Fruit fly (Drosophila melanogaster) whole organism, embryonic: ENCODE results near the gene CG32102.
A peak's percentile ranks its signal among the peaks of the same experiment; 100 is the strongest.

ENCODE experiments used
- Adf1 ChIP-seq: fragments of 200-800 bp; sonication (Bioruptor generic); IDR thresholded peaks from 2 replicates; pipeline ENCODE4 v1.3.6; 2022; ENCODE audit warnings: missing biosample characterization, missing genetic modification characterization
- Atf6 ChIP-seq: fragments of 200-800 bp; sonication (Bioruptor generic); IDR thresholded peaks from 2 replicates; pipeline ENCODE4 v1.3.6; 2022; ENCODE audit warnings: missing biosample characterization, missing genetic modification characterization
- Bgb ChIP-seq: fragments of 200-800 bp; sonication (Bioruptor generic); IDR thresholded peaks from 2 replicates; pipeline ENCODE4 v1.3.6; 2022; ENCODE audit warnings: missing biosample characterization, missing genetic modification characterization; ENCODE audit not compliant: partially characterized antibody
- CG10543 ChIP-seq: fragments of 200-800 bp; sonication (Bioruptor generic); optimal IDR thresholded peaks from 3 replicates; lab custom pipeline; 2017; ENCODE audit warnings: missing biosample characterization, mild to moderate bottlenecking, missing genetic modification characterization, moderate library complexity
- CG12391 ChIP-seq: fragments of 200-800 bp; sonication (Bioruptor generic); optimal IDR thresholded peaks from 3 replicates; lab custom pipeline; 2018; ENCODE audit warnings: missing biosample characterization, mild to moderate bottlenecking, missing genetic modification characterization, moderate library complexity
- CG12942 ChIP-seq: fragments of 200-800 bp; sonication (Bioruptor generic); optimal IDR thresholded peaks from 3 replicates; lab custom pipeline; 2016; ENCODE audit warnings: missing biosample characterization, missing genetic modification characterization
- CG14441 ChIP-seq: fragments of 200-800 bp; sonication (Bioruptor generic); IDR thresholded peaks from 2 replicates; pipeline ENCODE4 v1.3.6; 2022; ENCODE audit warnings: missing biosample characterization, missing genetic modification characterization
- CG14710 ChIP-seq: fragments of 200-800 bp; sonication (Bioruptor generic); optimal IDR thresholded peaks from 3 replicates; lab custom pipeline; 2019; ENCODE audit warnings: missing biosample characterization, mild to moderate bottlenecking, missing genetic modification characterization, moderate library complexity
- CG14965 ChIP-seq: fragments of 200-800 bp; sonication (Bioruptor generic); optimal IDR thresholded peaks from 2 replicates; lab custom pipeline; 2016; ENCODE audit warnings: missing biosample characterization, missing genetic modification characterization, borderline replicate concordance
- CG1529 ChIP-seq: fragments of 200-800 bp; sonication (Bioruptor generic); optimal IDR thresholded peaks from 3 replicates; lab custom pipeline; 2018; ENCODE audit warnings: missing biosample characterization, missing genetic modification characterization
- CG15601 ChIP-seq: fragments of 200-800 bp; sonication (Bioruptor generic); optimal IDR thresholded peaks from 3 replicates; lab custom pipeline; 2019; ENCODE audit warnings: missing biosample characterization, mild to moderate bottlenecking, missing genetic modification characterization, moderate library complexity
- CG17359 ChIP-seq: fragments of 200-800 bp; sonication (Bioruptor generic); optimal IDR thresholded peaks from 3 replicates; lab custom pipeline; 2018; ENCODE audit warnings: missing biosample characterization, mild to moderate bottlenecking, missing genetic modification characterization, moderate library complexity
- CG2120 ChIP-seq: fragments of 200-800 bp; sonication (Bioruptor generic); optimal IDR thresholded peaks from 3 replicates; lab custom pipeline; 2016; ENCODE audit warnings: missing biosample characterization, missing genetic modification characterization
- CG2199 ChIP-seq: fragments of 200-800 bp; sonication (Bioruptor generic); IDR thresholded peaks from 3 replicates; pipeline ENCODE4 v1.3.6; 2022; ENCODE audit warnings: missing biosample characterization, missing genetic modification characterization
- CG2889 ChIP-seq: fragments of 200-800 bp; sonication (Bioruptor generic); IDR thresholded peaks from 3 replicates; pipeline ENCODE4 v1.3.6; 2022; ENCODE audit warnings: missing biosample characterization, missing genetic modification characterization
- CG32767 ChIP-seq: fragments of 200-800 bp; sonication (Bioruptor generic); IDR thresholded peaks from 2 replicates; pipeline ENCODE4 v1.3.6; 2022; ENCODE audit warnings: missing biosample characterization, missing genetic modification characterization
- CG33213 ChIP-seq: fragments of 200-800 bp; sonication (Bioruptor generic); optimal IDR thresholded peaks from 3 replicates; lab custom pipeline; 2016; ENCODE audit warnings: missing biosample characterization, missing genetic modification characterization
- CG34422 ChIP-seq: fragments of 200-800 bp; sonication (Bioruptor generic); IDR thresholded peaks from 3 replicates; pipeline ENCODE4 v1.3.6; 2022; ENCODE audit warnings: missing biosample characterization, missing genetic modification characterization
- CG4617 ChIP-seq: fragments of 200-800 bp; sonication (Bioruptor generic); optimal IDR thresholded peaks from 3 replicates; lab custom pipeline; 2016; ENCODE audit warnings: missing biosample characterization, missing genetic modification characterization, borderline replicate concordance
- CG8388 ChIP-seq: fragments of 200-800 bp; sonication (Bioruptor generic); optimal IDR thresholded peaks from 2 replicates; lab custom pipeline; 2019; ENCODE audit warnings: missing biosample characterization, mild to moderate bottlenecking, missing genetic modification characterization, moderate library complexity
- CG9727 ChIP-seq: fragments of 200-800 bp; sonication (Bioruptor generic); optimal IDR thresholded peaks from 3 replicates; lab custom pipeline; 2017; ENCODE audit warnings: missing biosample characterization, mild to moderate bottlenecking, missing genetic modification characterization
- Dip2 ChIP-seq: fragments of 200-800 bp; sonication (Bioruptor generic); IDR thresholded peaks from 2 replicates; pipeline ENCODE4 v1.3.6; 2022; ENCODE audit warnings: missing biosample characterization, missing genetic modification characterization
- HLH4C ChIP-seq: fragments of 200-800 bp; sonication (Bioruptor generic); IDR thresholded peaks from 3 replicates; pipeline ENCODE4 v1.3.6; 2022; ENCODE audit warnings: missing biosample characterization, missing genetic modification characterization; ENCODE audit not compliant: partially characterized antibody
- Hr3 ChIP-seq: fragments of 200-800 bp; sonication (Bioruptor generic); optimal IDR thresholded peaks from 3 replicates; lab custom pipeline; 2016; ENCODE audit warnings: missing biosample characterization, missing genetic modification characterization
- Hr51 ChIP-seq, 2 experiments: fragments of 200-800 bp; sonication (Bioruptor generic); optimal IDR thresholded peaks; 2 replicates in 1 of 2; 3 replicates in 1 of 2; lab custom pipeline; 2016 to 2018; ENCODE audit warnings: missing biosample characterization in 2 of 2, missing genetic modification characterization in 2 of 2, mild to moderate bottlenecking in 1 of 2, moderate library complexity in 1 of 2
- Meics ChIP-seq: fragments of 200-800 bp; sonication (Bioruptor generic); optimal IDR thresholded peaks from 2 replicates; lab custom pipeline; 2017; ENCODE audit warnings: missing biosample characterization, mild to moderate bottlenecking, missing genetic modification characterization
- Mrtf ChIP-seq: fragments of 200-800 bp; sonication (Bioruptor generic); IDR thresholded peaks from 3 replicates; pipeline ENCODE4 v1.3.6; 2022; ENCODE audit warnings: missing biosample characterization, missing genetic modification characterization
- Rfx ChIP-seq: fragments of 200-800 bp; sonication (Bioruptor generic); IDR thresholded peaks from 2 replicates; pipeline ENCODE4 v1.3.6; 2022; ENCODE audit warnings: missing biosample characterization, missing genetic modification characterization
- Tbp ChIP-seq: fragments of >200 bp; optimal IDR thresholded peaks from 2 replicates; lab custom pipeline; 2018; ENCODE audit warnings: missing biosample characterization, missing genetic modification characterization
- Xbp1 ChIP-seq: fragments of 200-800 bp; sonication (Bioruptor generic); optimal IDR thresholded peaks from 3 replicates; lab custom pipeline; 2016; ENCODE audit warnings: missing biosample characterization, mild to moderate bottlenecking, missing genetic modification characterization
- Xrp1 ChIP-seq: fragments of 200-800 bp; sonication (Bioruptor generic); IDR thresholded peaks from 2 replicates; pipeline ENCODE4 v1.3.6; 2022; ENCODE audit warnings: missing biosample characterization, missing genetic modification characterization
- ase ChIP-seq: fragments of 200-800 bp; sonication (Bioruptor generic); IDR thresholded peaks from 3 replicates; pipeline ENCODE4 v1.3.6; 2022; ENCODE audit warnings: missing biosample characterization, missing genetic modification characterization
- bab2 ChIP-seq: fragments of 200-800 bp; sonication (Bioruptor generic); optimal IDR thresholded peaks from 2 replicates; lab custom pipeline; 2016; ENCODE audit warnings: missing biosample characterization, missing genetic modification characterization
- bowl ChIP-seq: fragments of 200-800 bp; sonication (Bioruptor generic); IDR thresholded peaks from 2 replicates; pipeline ENCODE4 v1.3.6; 2022; ENCODE audit warnings: missing biosample characterization, missing genetic modification characterization
- crc ChIP-seq: fragments of 200-800 bp; sonication (Bioruptor generic); optimal IDR thresholded peaks from 2 replicates; lab custom pipeline; 2016; ENCODE audit warnings: missing biosample characterization, missing genetic modification characterization
- dmrt99B ChIP-seq: fragments of 200-800 bp; sonication (Bioruptor generic); optimal IDR thresholded peaks from 2 replicates; lab custom pipeline; 2018; ENCODE audit warnings: missing biosample characterization, mild to moderate bottlenecking, missing genetic modification characterization, moderate library complexity
- gcm2 ChIP-seq: fragments of 200-800 bp; sonication (Bioruptor generic); optimal IDR thresholded peaks from 2 replicates; lab custom pipeline; 2016; ENCODE audit warnings: missing biosample characterization, missing genetic modification characterization
- grau ChIP-seq: fragments of 200-800 bp; optimal IDR thresholded peaks from 3 replicates; lab custom pipeline; 2019; ENCODE audit warnings: missing biosample characterization, mild to moderate bottlenecking, missing genetic modification characterization, moderate library complexity
- grn ChIP-seq: fragments of 200-800 bp; sonication (Bioruptor generic); optimal IDR thresholded peaks from 3 replicates; lab custom pipeline; 2017; ENCODE audit warnings: missing biosample characterization, missing genetic modification characterization
- gsb-n ChIP-seq: fragments of 200-800 bp; sonication (Bioruptor generic); optimal IDR thresholded peaks from 3 replicates; lab custom pipeline; 2018; ENCODE audit warnings: missing biosample characterization, mild to moderate bottlenecking, missing genetic modification characterization
- kah ChIP-seq: fragments of 200-800 bp; sonication (Bioruptor generic); optimal IDR thresholded peaks from 2 replicates; lab custom pipeline; 2018; ENCODE audit warnings: missing biosample characterization, mild to moderate bottlenecking, missing genetic modification characterization
- kni ChIP-seq: fragments of 200-800 bp; sonication (Bioruptor generic); optimal IDR thresholded peaks from 3 replicates; lab custom pipeline; 2017; ENCODE audit warnings: mild to moderate bottlenecking, missing biosample characterization, missing genetic modification reagents, missing genetic modification characterization
- odd ChIP-seq: fragments of 200-800 bp; sonication (Bioruptor generic); optimal IDR thresholded peaks from 2 replicates; lab custom pipeline; 2017; ENCODE audit warnings: missing biosample characterization, mild to moderate bottlenecking, missing genetic modification characterization
- org-1 ChIP-seq: fragments of 200-800 bp; sonication (Bioruptor generic); optimal IDR thresholded peaks from 2 replicates; lab custom pipeline; 2017; ENCODE audit warnings: missing biosample characterization, missing genetic modification characterization
- salm ChIP-seq: fragments of 200-800 bp; sonication (Bioruptor generic); optimal IDR thresholded peaks from 2 replicates; lab custom pipeline; 2018; ENCODE audit warnings: missing biosample characterization, mild to moderate bottlenecking, missing genetic modification characterization
- sens ChIP-seq: fragments of 200-800 bp; sonication (Bioruptor generic); peaks from one replicate; lab custom pipeline; 2016; ENCODE audit warnings: missing biosample characterization, missing genetic modification characterization
- tin ChIP-seq: fragments of 200-800 bp; sonication (Bioruptor generic); optimal IDR thresholded peaks from 3 replicates; lab custom pipeline; 2016; ENCODE audit warnings: missing biosample characterization, missing genetic modification characterization
- tio ChIP-seq: fragments of 200-800 bp; sonication (Bioruptor generic); optimal IDR thresholded peaks from 2 replicates; lab custom pipeline; 2017; ENCODE audit warnings: missing biosample characterization, missing genetic modification characterization, inconsistent platforms
- usp ChIP-seq: fragments of >200 bp; optimal IDR thresholded peaks from 2 replicates; lab custom pipeline; 2017; ENCODE audit warnings: missing biosample characterization, missing genetic modification characterization
- vvl ChIP-seq: fragments of 200-800 bp; sonication (Bioruptor generic); IDR thresholded peaks from 2 replicates; pipeline ENCODE4 v1.3.6; 2022; ENCODE audit warnings: missing biosample characterization, missing genetic modification characterization
- yki ChIP-seq: fragments of >200 bp; optimal IDR thresholded peaks from 3 replicates; lab custom pipeline; 2018
- z ChIP-seq: fragments of 200-800 bp; sonication (Bioruptor generic); IDR thresholded peaks from 3 replicates; pipeline ENCODE4 v1.3.6; 2022; ENCODE audit warnings: missing biosample characterization, missing genetic modification characterization

CG32102 gene

dm6 chr3L:12514762-12515215 is 45.2 kb upstream of the CG32102 start, which contains the start of the genes sti and tral (continued):
- TF ChIP-seq org-1 (GFP tag; lab: Kevin White, UChicago) (peak; percentile 52), Hr51 (GFP tag; optimal IDR thresholded peaks at IDR 0.05; lab: Kevin White, UChicago) (peak; percentile 79 to 96), gcm2 (peak; percentile 82), crc (GFP tag; lab: Kevin White, UChicago) (peak; percentile 77), tin (peak; percentile 95), CG2120 (GFP tag; lab: Kevin White, UChicago) (peak; percentile 97), CG17359 (tag; lab: Kevin White, UChicago) (peak; percentile 86), gsb-n (tag; lab: Kevin White, UChicago) (no peak), vvl (GFP tag; lab: Robert Waterston, UW) (peak; percentile 92), CG12942 (GFP tag; lab: Kevin White, UChicago) (peak; percentile 90), sens (GFP tag; lab: Kevin White, UChicago) (peak; percentile 98), Rfx (GFP tag; lab: Robert Waterston, UW) (peak; percentile 92), Meics (peak; percentile 88), CG4617 (GFP tag; lab: Kevin White, UChicago) (peak; percentile 92), Adf1 (peak; percentile 93), CG1529 (GFP tag; lab: Kevin White, UChicago) (peak; percentile 58), Hr3 (GFP tag; lab: Kevin White, UChicago) (peak; percentile 94), CG2199 (no peak), dmrt99B (tag; lab: Kevin White, UChicago) (peak; percentile 71), CG14710 (tag; lab: Kevin White, UChicago) (peak; percentile 93), kah (GFP tag; lab: Kevin White, UChicago) (peak; percentile 36), Mrtf (GFP tag; lab: Robert Waterston, UW) (peak; percentile 80), Xbp1 (GFP tag; lab: Kevin White, UChicago) (peak; percentile 94), HLH4C (no peak), CG32767 (GFP tag; lab: Robert Waterston, UW) (peak; percentile 67; the same call in 1 of the 2 replicates), CG8388 (peak; percentile 69), CG14965 (GFP tag; lab: Kevin White, UChicago) (peak; percentile 31), bowl (0 out of 2 replicates have a peak, but pooled peaks have one; percentile 50), CG14441 (GFP tag; lab: Robert Waterston, UW) (peak; percentile 86), odd (GFP tag; lab: Kevin White, UChicago) (peak; percentile 59), CG34422 (GFP tag; lab: Robert Waterston, UW) (peak; percentile 79; the same call in 2 of the 3 replicates), bab2 (peak; percentile 96), tio (GFP tag; lab: Kevin White, UChicago) (no peak), salm (tag; lab: Kevin White, UChicago) (peak; percentile 53), CG33213 (GFP tag; lab: Kevin White, UChicago) (peak; percentile 89), grn (GFP tag; lab: Kevin White, UChicago) (peak; percentile 40), CG12391 (tag; lab: Kevin White, UChicago) (peak; percentile 90), yki (lab: Kevin White, UChicago) (no peak), ase (GFP tag; lab: Robert Waterston, UW) (peak; percentile 78), Atf6 (GFP tag; lab: Robert Waterston, UW) (peak; percentile 85), usp (GFP tag; lab: Kevin White, UChicago) (no peak), Tbp (peak; percentile 67), CG2889 (peak; percentile 78), z (GFP tag; lab: Robert Waterston, UW) (no peak), CG15601 (tag; lab: Kevin White, UChicago) (peak; percentile 76), Dip2 (GFP tag; lab: Robert Waterston, UW) (no peak), grau (tag; lab: Kevin White, UChicago) (peak; percentile 80), CG10543 (GFP tag; lab: Kevin White, UChicago) (peak; percentile 96), CG9727 (GFP tag; lab: Kevin White, UChicago) (peak; percentile 88), kni (peak; percentile 83), Xrp1 (GFP tag; lab: Robert Waterston, UW) (peak; percentile 84), Bgb (GFP tag; lab: Robert Waterston, UW) (no peak)
